Fruit fly (Drosophila melanogaster) whole organism, embryonic: Measurements from ENCODE around the gene peng.

ENCODE experiments used
- Abd-B ChIP-seq: fragments of 200-800 bp; sonication (Bioruptor generic); optimal IDR thresholded peaks from 2 replicates; lab custom pipeline; 2018; ENCODE audit warnings: missing biosample characterization, mild to moderate bottlenecking, missing genetic modification characterization, moderate library complexity
- CG10462 ChIP-seq: fragments of 200-800 bp; sonication (Bioruptor generic); optimal IDR thresholded peaks from 2 replicates; lab custom pipeline; 2016; ENCODE audit warnings: missing biosample characterization, missing genetic modification characterization
- CG10543 ChIP-seq: fragments of 200-800 bp; sonication (Bioruptor generic); optimal IDR thresholded peaks from 3 replicates; lab custom pipeline; 2017; ENCODE audit warnings: missing biosample characterization, mild to moderate bottlenecking, missing genetic modification characterization, moderate library complexity
- CG12236 ChIP-seq: fragments of 200-800 bp; sonication (Bioruptor generic); optimal IDR thresholded peaks from 2 replicates; lab custom pipeline; 2016; ENCODE audit warnings: missing biosample characterization, missing genetic modification characterization
- CG1647 ChIP-seq: fragments of 200-800 bp; sonication (Bioruptor generic); optimal IDR thresholded peaks from 3 replicates; lab custom pipeline; 2016; ENCODE audit warnings: missing biosample characterization, missing genetic modification characterization
- CG16863 ChIP-seq: fragments of 200-800 bp; sonication (Bioruptor generic); optimal IDR thresholded peaks from 3 replicates; lab custom pipeline; 2016; ENCODE audit warnings: missing biosample characterization, missing genetic modification characterization
- CG17612 ChIP-seq: fragments of 200-800 bp; sonication (Bioruptor generic); IDR thresholded peaks from 2 replicates; pipeline ENCODE4 v1.3.6; 2022; ENCODE audit warnings: missing biosample characterization, missing genetic modification characterization
- CG17912 ChIP-seq: fragments of 200-800 bp; sonication (Bioruptor generic); optimal IDR thresholded peaks from 2 replicates; lab custom pipeline; 2018; ENCODE audit warnings: missing biosample characterization, mild to moderate bottlenecking, missing genetic modification characterization
- CG18476 ChIP-seq: fragments of 200-800 bp; sonication (Bioruptor generic); optimal IDR thresholded peaks from 2 replicates; lab custom pipeline; 2016; ENCODE audit warnings: missing biosample characterization, mild to moderate bottlenecking, missing genetic modification characterization
- CG2889 ChIP-seq: fragments of 200-800 bp; sonication (Bioruptor generic); IDR thresholded peaks from 3 replicates; pipeline ENCODE4 v1.3.6; 2022; ENCODE audit warnings: missing biosample characterization, missing genetic modification characterization
- CG32772 ChIP-seq: fragments of 200-800 bp; sonication (Bioruptor generic); IDR thresholded peaks from 2 replicates; pipeline ENCODE4 v1.3.6; 2022; ENCODE audit warnings: missing biosample characterization, missing genetic modification characterization
- CG3995 ChIP-seq: fragments of 200-800 bp; sonication (Bioruptor generic); optimal IDR thresholded peaks from 3 replicates; lab custom pipeline; 2016; ENCODE audit warnings: missing biosample characterization, missing genetic modification characterization
- CG4424 ChIP-seq: fragments of 200-800 bp; sonication (Bioruptor generic); optimal IDR thresholded peaks from 3 replicates; lab custom pipeline; 2016; ENCODE audit warnings: missing biosample characterization, missing genetic modification characterization
- CG4820 ChIP-seq: fragments of 200-800 bp; sonication (Bioruptor generic); optimal IDR thresholded peaks from 3 replicates; lab custom pipeline; 2016; ENCODE audit warnings: missing biosample characterization, missing genetic modification characterization
- CG6654 ChIP-seq: fragments of 200-800 bp; sonication (Bioruptor generic); optimal IDR thresholded peaks from 2 replicates; lab custom pipeline; 2017; ENCODE audit warnings: missing biosample characterization, mild to moderate bottlenecking, missing genetic modification characterization
- CG6765 ChIP-seq: fragments of 200-800 bp; sonication (Bioruptor generic); optimal IDR thresholded peaks from 3 replicates; lab custom pipeline; 2017; ENCODE audit warnings: missing biosample characterization, mild to moderate bottlenecking, missing genetic modification characterization
- CG7271 ChIP-seq: fragments of 200-800 bp; sonication (Bioruptor generic); optimal IDR thresholded peaks from 2 replicates; lab custom pipeline; 2018; ENCODE audit warnings: missing biosample characterization, mild to moderate bottlenecking, missing genetic modification characterization, moderate library complexity
- CG7556 ChIP-seq: fragments of 200-800 bp; sonication (Bioruptor generic); optimal IDR thresholded peaks from 2 replicates; lab custom pipeline; 2017; ENCODE audit warnings: missing biosample characterization, mild to moderate bottlenecking, missing genetic modification characterization
- CG7745 ChIP-seq: fragments of 200-800 bp; sonication (Bioruptor generic); optimal IDR thresholded peaks from 2 replicates; lab custom pipeline; 2018; ENCODE audit warnings: missing biosample characterization, mild to moderate bottlenecking, missing genetic modification characterization, moderate library complexity
- CG8089 ChIP-seq: fragments of 200-800 bp; sonication (Bioruptor generic); optimal IDR thresholded peaks from 3 replicates; lab custom pipeline; 2016; ENCODE audit warnings: missing biosample characterization, missing genetic modification characterization
- CG8359 ChIP-seq: fragments of 200-800 bp; sonication (Bioruptor generic); optimal IDR thresholded peaks from 2 replicates; lab custom pipeline; 2017; ENCODE audit warnings: missing biosample characterization, mild to moderate bottlenecking, missing genetic modification characterization, borderline replicate concordance
- Eip74EF ChIP-seq, 2 experiments: fragments of 200-800 bp in 1 of 2; fragments of >200 bp in 1 of 2; sonication (Bioruptor generic) in 1 of 2; optimal IDR thresholded peaks; 2 replicates each; lab custom pipeline; 2017 to 2019; ENCODE audit warnings: missing biosample characterization in 2 of 2, missing genetic modification characterization in 2 of 2, mild to moderate bottlenecking in 1 of 2, moderate library complexity in 1 of 2
- H15 ChIP-seq: fragments of 200-800 bp; sonication (Bioruptor generic); IDR thresholded peaks from 3 replicates; pipeline ENCODE4 v1.3.6; 2022; ENCODE audit warnings: missing biosample characterization, missing genetic modification characterization
- H2.0 ChIP-seq: fragments of 200-800 bp; sonication (Bioruptor generic); IDR thresholded peaks from 2 replicates; pipeline ENCODE4 v1.3.6; 2022; ENCODE audit warnings: missing biosample characterization, missing genetic modification characterization
- Hand ChIP-seq: fragments of 200-800 bp; sonication (Bioruptor generic); optimal IDR thresholded peaks from 2 replicates; lab custom pipeline; 2017; ENCODE audit warnings: mild to moderate bottlenecking, missing biosample characterization, missing genetic modification reagents, missing genetic modification characterization
- HmgZ ChIP-seq: fragments of 200-800 bp; sonication (Bioruptor generic); optimal IDR thresholded peaks from 2 replicates; lab custom pipeline; 2018; ENCODE audit warnings: missing biosample characterization, mild to moderate bottlenecking, missing genetic modification characterization
- Med ChIP-seq: fragments of 200-800 bp; sonication (Bioruptor generic); peaks from one replicate; lab custom pipeline; 2016; ENCODE audit warnings: missing biosample characterization, missing genetic modification characterization, mild to moderate bottlenecking, inconsistent platforms, moderate library complexity
- Oli ChIP-seq: fragments of 200-800 bp; sonication (Bioruptor generic); optimal IDR thresholded peaks from 2 replicates; lab custom pipeline; 2018; ENCODE audit warnings: missing biosample characterization, mild to moderate bottlenecking, missing genetic modification characterization, moderate library complexity
- Sry-β ChIP-seq: fragments of 200-800 bp; sonication (Bioruptor generic); optimal IDR thresholded peaks from 2 replicates; lab custom pipeline; 2018; ENCODE audit warnings: missing biosample characterization, mild to moderate bottlenecking, missing genetic modification characterization, moderate library complexity
- cas ChIP-seq: fragments of 200-800 bp; sonication (Bioruptor generic); IDR thresholded peaks from 2 replicates; pipeline ENCODE4 v1.3.6; 2022; ENCODE audit warnings: missing biosample characterization, missing genetic modification characterization
- chinmo ChIP-seq: fragments of 200-800 bp; sonication (Bioruptor generic); IDR thresholded peaks from 4 replicates; pipeline ENCODE4 v1.3.6; 2022; ENCODE audit warnings: missing biosample characterization, missing genetic modification characterization; ENCODE audit not compliant: partially characterized antibody
- corto ChIP-seq: fragments of 200-800 bp; sonication (Bioruptor generic); optimal IDR thresholded peaks from 2 replicates; lab custom pipeline; 2016; ENCODE audit warnings: missing biosample characterization, mild to moderate bottlenecking, missing genetic modification characterization, moderate library complexity
- ems ChIP-seq: fragments of 200-800 bp; sonication (Bioruptor generic); optimal IDR thresholded peaks from 3 replicates; lab custom pipeline; 2016; ENCODE audit warnings: missing biosample characterization, missing genetic modification characterization
- esg ChIP-seq: fragments of 200-800 bp; sonication (Bioruptor generic); conservative IDR thresholded peaks from 2 replicates; pipeline ENCODE4 v1.3.6; 2022; ENCODE audit warnings: missing biosample characterization, missing genetic modification characterization
- fd64A ChIP-seq: fragments of 200-800 bp; sonication (Bioruptor generic); optimal IDR thresholded peaks from 3 replicates; lab custom pipeline; 2018; ENCODE audit warnings: missing biosample characterization, mild to moderate bottlenecking, missing genetic modification characterization
- grau ChIP-seq: fragments of 200-800 bp; optimal IDR thresholded peaks from 3 replicates; lab custom pipeline; 2019; ENCODE audit warnings: missing biosample characterization, mild to moderate bottlenecking, missing genetic modification characterization, moderate library complexity
- gro ChIP-seq: fragments of 200-800 bp; sonication (Bioruptor generic); optimal IDR thresholded peaks from 2 replicates; lab custom pipeline; 2016; ENCODE audit warnings: missing biosample characterization, missing genetic modification characterization
- hb ChIP-seq: fragments of 200-800 bp; sonication (Bioruptor generic); IDR thresholded peaks from 3 replicates; pipeline ENCODE4 v1.3.6; 2022; ENCODE audit warnings: missing biosample characterization, missing genetic modification characterization; ENCODE audit not compliant: partially characterized antibody
- her ChIP-seq: fragments of 200-800 bp; sonication (Bioruptor generic); optimal IDR thresholded peaks from 2 replicates; lab custom pipeline; 2016; ENCODE audit warnings: missing biosample characterization, missing genetic modification characterization
- ken ChIP-seq: fragments of 200-800 bp; sonication (Bioruptor generic); IDR thresholded peaks from 3 replicates; pipeline ENCODE4 v1.3.6; 2022; ENCODE audit warnings: missing biosample characterization, missing genetic modification characterization
- kni ChIP-seq: fragments of 200-800 bp; sonication (Bioruptor generic); optimal IDR thresholded peaks from 3 replicates; lab custom pipeline; 2017; ENCODE audit warnings: mild to moderate bottlenecking, missing biosample characterization, missing genetic modification reagents, missing genetic modification characterization
- lmd ChIP-seq: fragments of 200-800 bp; sonication (Bioruptor generic); IDR thresholded peaks from 2 replicates; pipeline ENCODE4 v1.3.6; 2022; ENCODE audit warnings: missing biosample characterization, missing genetic modification characterization
- sens ChIP-seq: fragments of 200-800 bp; sonication (Bioruptor generic); peaks from one replicate; lab custom pipeline; 2016; ENCODE audit warnings: missing biosample characterization, missing genetic modification characterization
- sens-2 ChIP-seq: fragments of 200-800 bp; sonication (Bioruptor generic); IDR thresholded peaks from 2 replicates; pipeline ENCODE4 v1.3.6; 2022; ENCODE audit warnings: missing biosample characterization, missing genetic modification characterization
- so ChIP-seq: fragments of 200-800 bp; sonication (Bioruptor generic); IDR thresholded peaks from 3 replicates; pipeline ENCODE4 v1.3.6; 2022; ENCODE audit warnings: missing biosample characterization, missing genetic modification characterization
- sr ChIP-seq: fragments of 200-800 bp; sonication (Bioruptor generic); IDR thresholded peaks from 3 replicates; pipeline ENCODE4 v1.3.6; 2022; ENCODE audit warnings: missing biosample characterization, missing genetic modification characterization
- trem ChIP-seq: fragments of 200-800 bp; optimal IDR thresholded peaks from 3 replicates; lab custom pipeline; 2019; ENCODE audit warnings: missing biosample characterization, mild to moderate bottlenecking, missing genetic modification characterization, moderate library complexity
- ttk ChIP-seq: fragments of 200-800 bp; sonication (Bioruptor generic); IDR thresholded peaks from 2 replicates; pipeline ENCODE4 v2.1.2; 2022; ENCODE audit warnings: missing biosample characterization, missing genetic modification characterization
- wek ChIP-seq: fragments of 200-800 bp; sonication (Bioruptor generic); optimal IDR thresholded peaks from 3 replicates; lab custom pipeline; 2018; ENCODE audit warnings: missing biosample characterization, mild to moderate bottlenecking, missing genetic modification characterization, moderate library complexity

peng gene

DNA sequence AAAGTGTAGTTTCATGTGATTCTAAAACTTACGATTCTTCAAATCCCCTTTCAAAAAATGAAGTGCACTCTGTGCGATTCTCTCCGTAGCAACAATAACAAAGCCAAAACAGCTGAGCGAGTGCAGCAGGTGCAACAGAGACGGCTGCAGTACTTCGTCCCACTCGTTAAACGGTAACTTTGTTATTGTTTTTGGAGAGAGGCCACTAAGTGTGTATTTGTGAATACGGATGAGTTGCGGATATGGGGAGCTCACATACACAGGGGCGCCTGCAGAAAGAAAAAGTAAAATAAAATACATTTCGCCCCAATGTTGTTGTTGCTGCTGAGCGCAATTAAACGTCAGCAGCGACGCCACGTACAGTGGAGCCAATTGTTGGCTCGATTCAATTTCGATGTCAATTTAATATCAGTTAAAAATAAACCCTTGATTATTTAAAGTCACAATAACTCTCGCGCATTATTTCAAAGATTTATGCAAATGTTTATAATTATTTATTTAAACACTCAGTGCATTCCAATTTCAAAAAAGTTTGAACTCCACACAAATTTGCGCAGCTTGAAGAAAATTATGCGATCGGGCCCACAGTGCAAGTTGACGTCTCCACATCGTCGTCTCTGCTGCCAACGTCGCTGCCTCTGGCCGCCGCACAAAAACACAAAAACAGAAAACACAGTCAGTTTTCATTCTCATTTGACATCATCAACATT, 17.9 kb upstream of the peng start (continued):
- TF ChIP-seq H2.0 (GFP tag; lab: Robert Waterston, UW) (peak; percentile 93), Med (peak; percentile 99), so (peak; percentile 97), ken (peak; percentile 94), sens (GFP tag; lab: Kevin White, UChicago) (peak; percentile 99), fd64A (GFP tag; lab: Kevin White, UChicago) (peak; percentile 96), CG7745 (tag; lab: Kevin White, UChicago) (peak; percentile 5), her (peak; percentile 91), CG10462 (GFP tag; lab: Kevin White, UChicago) (peak; percentile 91), ttk (GFP tag; lab: Robert Waterston, UW) (peak; percentile 94), Abd-B (GFP tag; lab: Kevin White, UChicago) (peak; percentile 98), CG6654 (GFP tag; lab: Kevin White, UChicago) (peak; percentile 91), wek (GFP tag; lab: Kevin White, UChicago) (peak; percentile 84), Eip74EF (GFP tag; optimal IDR thresholded peaks at IDR 0.05; lab: Kevin White, UChicago) (peak in 1 of 2 experiments; percentile 97), cas (peak; percentile 90), Oli (tag; lab: Kevin White, UChicago) (peak; percentile 99), H15 (GFP tag; lab: Robert Waterston, UW) (peak; percentile 95), CG4820 (peak; percentile 96), ems (GFP tag; lab: Kevin White, UChicago) (peak; percentile 97), trem (tag; lab: Kevin White, UChicago) (peak; percentile 93), CG7556 (GFP tag; lab: Kevin White, UChicago) (peak; percentile 98), esg (GFP tag; lab: Robert Waterston, UW) (peak; percentile 95), CG12236 (GFP tag; lab: Kevin White, UChicago) (peak; percentile 92), CG7271 (tag; lab: Kevin White, UChicago) (peak; percentile 75), CG8359 (GFP tag; lab: Kevin White, UChicago) (peak; percentile 91), sr (GFP tag; lab: Robert Waterston, UW) (peak; percentile 72), CG3995 (peak; percentile 80), Sry-β (peak; percentile 62), CG1647 (GFP tag; lab: Kevin White, UChicago) (peak; percentile 95), grau (tag; lab: Kevin White, UChicago) (peak; percentile 98), sens-2 (GFP tag; lab: Robert Waterston, UW) (peak; percentile 84), corto (GFP tag; lab: Kevin White, UChicago) (peak; percentile 95), CG17612 (GFP tag; lab: Robert Waterston, UW) (peak; percentile 90), Hand (GFP tag; lab: Kevin White, UChicago) (peak; percentile 96), CG8089 (GFP tag; lab: Kevin White, UChicago) (peak; percentile 92), hb (GFP tag; lab: Robert Waterston, UW) (0 out of 3 replicates have a peak, but pooled peaks have one; percentile 59), CG2889 (peak; percentile 92), CG6765 (GFP tag; lab: Kevin White, UChicago) (peak; percentile 95), CG18476 (GFP tag; lab: Kevin White, UChicago) (peak; percentile 97), CG16863 (GFP tag; lab: Kevin White, UChicago) (peak; percentile 93), chinmo (GFP tag; lab: Robert Waterston, UW) (0 out of 4 replicates have a peak, but pooled peaks have one; percentile 45), kni (GFP tag; lab: Kevin White, UChicago) (peak; percentile 96), CG17912 (GFP tag; lab: Kevin White, UChicago) (peak; percentile 94), CG10543 (peak; percentile 99), CG32772 (GFP tag; lab: Robert Waterston, UW) (peak; percentile 94), CG4424 (GFP tag; lab: Kevin White, UChicago) (peak; percentile 98), HmgZ (tag; lab: Kevin White, UChicago) (peak; percentile 99), lmd (GFP tag; lab: Robert Waterston, UW) (peak; percentile 98), gro (GFP tag; lab: Kevin White, UChicago) (peak; percentile 95)
